Worm (Caenorhabditis elegans) whole organism, early embryonic: ENCODE measurements around the gene ify-1.

Experiments used
- ceh-13 ChIP-seq: fragments of 200-800 bp; sonication (Bioruptor generic); optimal IDR thresholded peaks from 2 replicates; lab custom pipeline; 2018; ENCODE audit warnings: mild to moderate bottlenecking, missing genetic modification characterization, missing compliant biosample characterization
- ets-7 ChIP-seq: sonication (generic microtip); optimal IDR thresholded peaks from 2 replicates; lab custom pipeline; 2016; ENCODE audit warnings: missing genotype, missing genetic modification characterization, missing compliant biosample characterization
- hmg-4 ChIP-seq: fragments of 200-800 bp; sonication (Bioruptor generic); optimal IDR thresholded peaks from 2 replicates; lab custom pipeline; 2018; ENCODE audit warnings: mild to moderate bottlenecking, missing genetic modification characterization, missing compliant biosample characterization
- scrt-1 ChIP-seq: fragments of 200-800 bp; sonication (Bioruptor generic); IDR thresholded peaks from 2 replicates; pipeline ENCODE4 v1.3.6; 2022; ENCODE audit warnings: missing genetic modification characterization, missing compliant biosample characterization
- sea-1 ChIP-seq: fragments of 200-800 bp; sonication (Bioruptor generic); conservative IDR thresholded peaks from 2 replicates; pipeline ENCODE4 v1.3.6; 2022; ENCODE audit warnings: missing genetic modification characterization, missing compliant biosample characterization
- tbx-37 ChIP-seq: fragments of 200-800 bp; sonication (Bioruptor generic); conservative IDR thresholded peaks from 2 replicates; pipeline ENCODE4 v1.3.6; 2022; ENCODE audit warnings: missing genetic modification reagents, missing genetic modification characterization, missing compliant biosample characterization

ify-1 gene

ce11 chrII:5004781-5005180, 50.2 kb downstream of the ify-1 start, which contains the start of gene F59A6.4:
TSS of gene F59A6.4 (plus strand) at chrII:5005081.
- TF ChIP-seq scrt-1 (GFP tag; lab: Robert Waterston, UW) (no peak), sea-1 (no peak), ceh-13 (GFP tag; lab: Kevin White, UChicago) (no peak), ets-7 (no peak), hmg-4 (GFP tag; lab: Kevin White, UChicago) (no peak), tbx-37 (GFP tag; lab: Robert Waterston, UW) (no peak)
